Worm (Caenorhabditis elegans): ENCODE results near the gene C26B2.2.

The C26B2.2 gene

ce11 chrIV:8010521-8010920 lies 11.4 kb downstream of the C26B2.2 start:
- TF ChIP-seq daf-12 (tag; optimal IDR thresholded peaks at IDR 0.05) (no peak), unc-39 (tag; optimal IDR thresholded peaks at IDR 0.05) (no peak), fos-1 (tag; optimal IDR thresholded peaks at IDR 0.05) (no peak), ceh-16 (tag; optimal IDR thresholded peaks at IDR 0.05) (no peak)

ce11 chrIV:8009374-8009773 lies 12.5 kb downstream of the C26B2.2 start:
- TF ChIP-seq nhr-25 (tag; optimal IDR thresholded peaks at IDR 0.05) (peak; percentile 80), snpc-4 (tag; optimal IDR thresholded peaks at IDR 0.05) (no peak), lin-39 (tag; optimal IDR thresholded peaks at IDR 0.05) (no peak), daf-12 (tag; optimal IDR thresholded peaks at IDR 0.05) (no peak)

- TF ChIP-seq nhr-67 (tag; optimal IDR thresholded peaks at IDR 0.05) (no peak), pqm-1 (tag; optimal IDR thresholded peaks at IDR 0.05) (no peak), ceh-28 (tag; optimal IDR thresholded peaks at IDR 0.05) (no peak), ztf-11 (tag; optimal IDR thresholded peaks at IDR 0.05) (no peak), pha-4 (tag; optimal IDR thresholded peaks at IDR 0.05) (no peak), zag-1 (tag; optimal IDR thresholded peaks at IDR 0.05) (no peak), nhr-43 (tag; optimal IDR thresholded peaks at IDR 0.05; ENCODE audit: poor library complexity, severe bottlenecking) (no peak), nhr-76 (tag; optimal IDR thresholded peaks at IDR 0.05) (no peak), ceh-16 (tag; optimal IDR thresholded peaks at IDR 0.05) (no peak), ceh-9 (tag; optimal IDR thresholded peaks at IDR 0.05) (no peak), fkh-2 (tag; optimal IDR thresholded peaks at IDR 0.05) (no peak), nfya-1 (tag; optimal IDR thresholded peaks at IDR 0.05; ENCODE audit: insufficient read depth) (no peak), elt-3 (tag; optimal IDR thresholded peaks at IDR 0.05) (no peak), lsy-12 (tag; optimal IDR thresholded peaks at IDR 0.05) (no peak), ZK546.5 (tag; optimal IDR thresholded peaks at IDR 0.05) (no peak), nhr-11 (tag; optimal IDR thresholded peaks at IDR 0.05) (no peak)
Observed at ce11 chrIV:8008137-8008536, 13.8 kb downstream of the C26B2.2 start.

- no peak for TF ChIP-seq nhr-28 (tag; optimal IDR thresholded peaks at IDR 0.05)
- TF ChIP-seq lsy-12 (tag; optimal IDR thresholded peaks at IDR 0.05) = no peak
- no peak for TF ChIP-seq nhr-76 (tag; optimal IDR thresholded peaks at IDR 0.05)
- TF ChIP-seq pha-4 (tag; optimal IDR thresholded peaks at IDR 0.05) = no peak
- TF ChIP-seq fos-1 (tag; optimal IDR thresholded peaks at IDR 0.05) = no peak
- no peak for TF ChIP-seq ztf-4 (tag; optimal IDR thresholded peaks at IDR 0.05)
- no peak for TF ChIP-seq unc-39 (tag; optimal IDR thresholded peaks at IDR 0.05)
- no peak for TF ChIP-seq nhr-237 (tag; optimal IDR thresholded peaks at IDR 0.05)
Observed at ce11 chrIV:8007549-8007948, 14.4 kb downstream of the C26B2.2 start.

ce11 chrIV:8006161-8006560 lies 15.8 kb downstream of the C26B2.2 start:
- TF ChIP-seq nhr-23 (tag; optimal IDR thresholded peaks at IDR 0.05) = no peak

ce11 chrIV:8005376-8005775 lies 16.5 kb downstream of the C26B2.2 start:
- TF ChIP-seq jun-1 (tag; optimal IDR thresholded peaks at IDR 0.05) (no peak), nhr-12 (tag; optimal IDR thresholded peaks at IDR 0.05) (no peak), elt-2 (tag; optimal IDR thresholded peaks at IDR 0.05) (peak; percentile 72), nfya-1 (tag; optimal IDR thresholded peaks at IDR 0.05; ENCODE audit: insufficient read depth) (no peak), tbx-2 (tag; optimal IDR thresholded peaks at IDR 0.05) (no peak), sea-2 (GFP tag; optimal IDR thresholded peaks at IDR 0.05) (no peak), egl-27 (tag; optimal IDR thresholded peaks at IDR 0.05) (no peak), nhr-11 (tag; optimal IDR thresholded peaks at IDR 0.05) (no peak), ztf-4 (tag; optimal IDR thresholded peaks at IDR 0.05) (no peak), nhr-77 (tag; optimal IDR thresholded peaks at IDR 0.05) (no peak), unc-39 (tag; optimal IDR thresholded peaks at IDR 0.05) (no peak), nhr-28 (tag; optimal IDR thresholded peaks at IDR 0.05) (no peak), pha-4 (tag; optimal IDR thresholded peaks at IDR 0.05) (peak; percentile 76), skn-1 (tag; optimal IDR thresholded peaks at IDR 0.05) (no peak), snpc-4 (tag; optimal IDR thresholded peaks at IDR 0.05) (no peak)
